Worm (Caenorhabditis elegans) whole organism, L2 larva: Measurements from ENCODE around the gene gstk-1.

ENCODE experiments used
- C34F6.9 ChIP-seq: fragments of 150-350 bp; optimal IDR thresholded peaks from 2 replicates; lab custom pipeline; 2014; ENCODE audit warnings: missing biosample characterization, missing genetic modification characterization
- F13H6.1 ChIP-seq: sonication (generic microtip); optimal IDR thresholded peaks from 2 replicates; lab custom pipeline; 2016; ENCODE audit warnings: missing genetic modification characterization, missing compliant biosample characterization
- R02D3.7 ChIP-seq: fragments of 150-350 bp; optimal IDR thresholded peaks from 2 replicates; lab custom pipeline; 2014; ENCODE audit warnings: missing biosample characterization, missing genetic modification characterization
- Y55F3AM.14 ChIP-seq: fragments of 200-800 bp; sonication (Bioruptor generic); optimal IDR thresholded peaks from 2 replicates; lab custom pipeline; 2018; ENCODE audit warnings: mild to moderate bottlenecking, missing genetic modification characterization, missing compliant biosample characterization
- ZK546.5 ChIP-seq: sonication (generic microtip); optimal IDR thresholded peaks from 2 replicates; lab custom pipeline; 2017; ENCODE audit warnings: missing biosample characterization, missing genetic modification characterization
- alr-1 ChIP-seq: fragments of 150-350 bp; optimal IDR thresholded peaks from 2 replicates; lab custom pipeline; 2014; ENCODE audit warnings: missing biosample characterization, missing genetic modification characterization
- aly-2 ChIP-seq: fragments of 150-350 bp; optimal IDR thresholded peaks from 2 replicates; lab custom pipeline; 2014; ENCODE audit warnings: missing biosample characterization, missing genetic modification characterization
- ama-1 ChIP-seq: fragments of 150-350 bp; optimal IDR thresholded peaks from 2 replicates; lab custom pipeline; 2018; ENCODE audit warnings: inconsistent platforms
- blmp-1 ChIP-seq: sonication (generic microtip); optimal IDR thresholded peaks from 2 replicates; lab custom pipeline; 2017; ENCODE audit warnings: missing genetic modification characterization, mild to moderate bottlenecking, missing compliant biosample characterization, antibody characterized with exemption, moderate library complexity; ENCODE audit not compliant: insufficient read depth
- ceh-16 ChIP-seq: fragments of 150-350 bp; optimal IDR thresholded peaks from 2 replicates; lab custom pipeline; 2014; ENCODE audit warnings: missing biosample characterization, missing genetic modification characterization
- ceh-82 ChIP-seq: fragments of 150-350 bp; optimal IDR thresholded peaks from 2 replicates; lab custom pipeline; 2014; ENCODE audit warnings: missing biosample characterization, missing genetic modification characterization
- crh-2 ChIP-seq: sonication (generic microtip); optimal IDR thresholded peaks from 2 replicates; lab custom pipeline; 2017; ENCODE audit warnings: missing biosample characterization, missing genetic modification characterization
- dmd-4 ChIP-seq: sonication (generic microtip); optimal IDR thresholded peaks from 2 replicates; lab custom pipeline; 2017; ENCODE audit warnings: missing biosample characterization, missing genetic modification characterization
- egl-27 ChIP-seq: sonication (generic microtip); optimal IDR thresholded peaks from 3 replicates; lab custom pipeline; 2017; ENCODE audit warnings: missing biosample characterization, missing genetic modification reagents, missing genetic modification characterization
- elt-1 ChIP-seq: fragments of 150-350 bp; optimal IDR thresholded peaks from 2 replicates; lab custom pipeline; 2014; ENCODE audit warnings: missing biosample characterization, missing genetic modification characterization
- elt-3 ChIP-seq: sonication (generic microtip); optimal IDR thresholded peaks from 2 replicates; lab custom pipeline; 2017; ENCODE audit warnings: missing biosample characterization, missing genetic modification characterization
- fos-1 ChIP-seq: fragments of 150-350 bp; optimal IDR thresholded peaks from 2 replicates; lab custom pipeline; 2014; ENCODE audit warnings: missing biosample characterization, missing genetic modification characterization
- gmeb-1 ChIP-seq: fragments of 150-350 bp; optimal IDR thresholded peaks from 2 replicates; lab custom pipeline; 2014; ENCODE audit warnings: missing biosample characterization, missing genetic modification characterization
- lin-11 ChIP-seq: fragments of 150-350 bp; sonication (generic microtip); optimal IDR thresholded peaks from 2 replicates; lab custom pipeline; 2014; ENCODE audit warnings: missing biosample characterization, missing genetic modification characterization, inconsistent platforms, mixed read lengths
- lin-13 ChIP-seq: fragments of 150-350 bp; optimal IDR thresholded peaks from 2 replicates; lab custom pipeline; 2014; ENCODE audit warnings: missing biosample characterization, missing genetic modification reagents, missing genetic modification characterization
- lin-39 ChIP-seq: fragments of 150-350 bp; optimal IDR thresholded peaks from 2 replicates; lab custom pipeline; 2014; ENCODE audit warnings: missing biosample characterization, missing genetic modification reagents, missing genetic modification characterization
- lsy-2 ChIP-seq, 2 experiments: fragments of 150-350 bp in 1 of 2; sonication (generic microtip) in 1 of 2; optimal IDR thresholded peaks; 2 replicates each; lab custom pipeline; 2014 to 2017; ENCODE audit warnings: missing biosample characterization in 2 of 2, missing genetic modification characterization in 2 of 2
- mab-5 ChIP-seq: fragments of 150-350 bp; optimal IDR thresholded peaks from 2 replicates; lab custom pipeline; 2014; ENCODE audit warnings: missing biosample characterization, missing genetic modification characterization
- mbf-1 ChIP-seq: sonication (generic microtip); optimal IDR thresholded peaks from 2 replicates; lab custom pipeline; 2017; ENCODE audit warnings: missing biosample characterization, missing genetic modification characterization
- mdl-1 ChIP-seq, 2 experiments: fragments of 150-350 bp in 1 of 2; sonication (generic microtip) in 1 of 2; optimal IDR thresholded peaks; 2 replicates each; lab custom pipeline; 2017; ENCODE audit warnings: missing biosample characterization in 2 of 2, missing genetic modification characterization in 2 of 2
- nhr-10 ChIP-seq: sonication (generic microtip); optimal IDR thresholded peaks from 2 replicates; lab custom pipeline; 2017; ENCODE audit warnings: missing biosample characterization, missing genetic modification characterization
- nhr-11 ChIP-seq: fragments of 150-350 bp; optimal IDR thresholded peaks from 2 replicates; lab custom pipeline; 2014; ENCODE audit warnings: missing biosample characterization, missing genetic modification characterization
- nhr-12 ChIP-seq: fragments of 150-350 bp; optimal IDR thresholded peaks from 2 replicates; lab custom pipeline; 2014; ENCODE audit warnings: missing biosample characterization, missing genetic modification characterization
- nhr-129 ChIP-seq: fragments of 150-350 bp; optimal IDR thresholded peaks from 2 replicates; lab custom pipeline; 2014; ENCODE audit warnings: missing biosample characterization, missing genetic modification characterization
- nhr-21 ChIP-seq: fragments of 150-350 bp; optimal IDR thresholded peaks from 2 replicates; lab custom pipeline; 2014; ENCODE audit warnings: missing biosample characterization, missing genetic modification characterization
- nhr-23 ChIP-seq: fragments of 150-350 bp; optimal IDR thresholded peaks from 2 replicates; lab custom pipeline; 2014; ENCODE audit warnings: missing biosample characterization, missing genetic modification reagents, missing genetic modification characterization
- nhr-237 ChIP-seq: fragments of 150-350 bp; optimal IDR thresholded peaks from 2 replicates; lab custom pipeline; 2014; ENCODE audit warnings: missing biosample characterization, missing genetic modification characterization
- nhr-25 ChIP-seq: fragments of 150-350 bp; sonication (generic microtip); optimal IDR thresholded peaks from 3 replicates; lab custom pipeline; 2014; ENCODE audit warnings: missing biosample characterization, missing genetic modification characterization
- nhr-6 ChIP-seq: fragments of 150-350 bp; optimal IDR thresholded peaks from 2 replicates; lab custom pipeline; 2014; ENCODE audit warnings: missing biosample characterization, missing genetic modification characterization
- nhr-77 ChIP-seq: fragments of 150-350 bp; optimal IDR thresholded peaks from 2 replicates; lab custom pipeline; 2014; ENCODE audit warnings: missing biosample characterization, missing genetic modification characterization
- peb-1 ChIP-seq: fragments of 150-350 bp; optimal IDR thresholded peaks from 2 replicates; lab custom pipeline; 2014; ENCODE audit warnings: missing biosample characterization, missing genetic modification characterization
- sem-4 ChIP-seq: fragments of 150-350 bp; optimal IDR thresholded peaks from 2 replicates; lab custom pipeline; 2014; ENCODE audit warnings: missing biosample characterization, missing genetic modification reagents, missing genetic modification characterization
- skn-1 ChIP-seq: sonication (generic microtip); optimal IDR thresholded peaks from 2 replicates; lab custom pipeline; 2017; ENCODE audit warnings: missing biosample characterization, missing genetic modification characterization
- sma-3 ChIP-seq: sonication (generic microtip); optimal IDR thresholded peaks from 2 replicates; lab custom pipeline; 2016; ENCODE audit warnings: missing genetic modification reagents, missing genetic modification characterization, missing compliant biosample characterization
- sma-9 ChIP-seq, 2 experiments: fragments of 150-350 bp in 1 of 2; sonication (generic microtip) in 1 of 2; optimal IDR thresholded peaks; 2 replicates each; lab custom pipeline; 2014 to 2016; ENCODE audit warnings: missing genetic modification characterization in 2 of 2, mild to moderate bottlenecking in 1 of 2, missing biosample characterization in 1 of 2, missing compliant biosample characterization in 1 of 2, missing genetic modification reagents in 1 of 2, moderate library complexity in 1 of 2
- snpc-4 ChIP-seq: fragments of 150-350 bp; optimal IDR thresholded peaks from 2 replicates; lab custom pipeline; 2014; ENCODE audit warnings: missing biosample characterization, missing genetic modification characterization
- unc-39 ChIP-seq: fragments of 150-350 bp; optimal IDR thresholded peaks from 2 replicates; lab custom pipeline; 2014; ENCODE audit warnings: missing biosample characterization, missing genetic modification characterization
- unc-55 ChIP-seq: fragments of 150-350 bp; sonication (generic microtip); optimal IDR thresholded peaks from 3 replicates; lab custom pipeline; 2014; ENCODE audit warnings: missing biosample characterization, missing genetic modification reagents, missing genetic modification characterization
- unc-62 ChIP-seq: fragments of 150-350 bp; optimal IDR thresholded peaks from 2 replicates; lab custom pipeline; 2014; ENCODE audit warnings: missing biosample characterization, missing genetic modification reagents, missing genetic modification characterization
- zag-1 ChIP-seq: fragments of 150-350 bp; optimal IDR thresholded peaks from 2 replicates; lab custom pipeline; 2014; ENCODE audit warnings: missing biosample characterization, missing genetic modification characterization
- ztf-1 ChIP-seq: fragments of 200-800 bp; sonication (Bioruptor generic); conservative IDR thresholded peaks from 2 replicates; pipeline ENCODE4 v1.3.6; 2022; ENCODE audit warnings: missing genetic modification characterization, missing compliant biosample characterization
- ztf-11 ChIP-seq: sonication (generic microtip); optimal IDR thresholded peaks from 2 replicates; lab custom pipeline; 2017; ENCODE audit warnings: missing biosample characterization, missing genetic modification characterization
- ztf-4 ChIP-seq: fragments of 150-350 bp; optimal IDR thresholded peaks from 2 replicates; lab custom pipeline; 2014; ENCODE audit warnings: missing biosample characterization, missing genetic modification characterization

gstk-1 gene

DNA sequence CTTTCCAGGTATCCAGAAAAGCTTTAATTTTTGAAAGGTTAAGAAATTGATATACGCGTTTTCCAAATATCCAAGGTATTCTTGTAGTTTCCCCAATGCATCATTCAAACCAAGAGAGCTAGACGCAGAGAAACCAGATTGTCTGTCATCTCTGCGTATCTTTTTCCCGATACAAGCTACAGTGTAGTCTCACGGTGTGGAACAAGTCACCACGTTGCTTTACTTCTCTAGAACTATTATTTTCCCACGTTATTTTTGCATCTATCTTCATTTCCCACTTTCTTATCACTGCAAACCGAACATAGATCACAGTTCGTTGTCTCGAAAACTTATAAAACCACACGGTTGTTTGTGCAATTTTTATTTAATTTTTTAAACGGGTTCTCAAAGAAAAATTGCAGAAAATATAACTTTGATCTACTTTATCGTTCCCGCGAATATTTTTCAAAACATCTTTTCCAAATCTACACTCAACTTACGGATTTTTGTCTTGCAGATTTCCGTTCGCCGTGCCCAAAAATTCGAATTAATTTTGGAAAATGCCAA, at the start of gene gstk-1:
gstk-1 (plus strand) TSS at position 496 of the 546 bp plus-strand sequence.
- TF ChIP-seq gmeb-1 (tag; lab: Kevin White, UChicago) (no peak), nhr-25 (no peak), nhr-6 (tag; lab: Kevin White, UChicago) (no peak), F13H6.1 (tag; lab: Kevin White, UChicago) (peak; percentile 11), ZK546.5 (tag; lab: Kevin White, UChicago) (no peak), sem-4 (tag; lab: Kevin White, UChicago) (no peak), elt-1 (tag; lab: Kevin White, UChicago) (no peak), skn-1 (tag; lab: Kevin White, UChicago) (no peak), R02D3.7 (tag; lab: Kevin White, UChicago) (no peak), snpc-4 (tag; lab: Kevin White, UChicago) (no peak), peb-1 (tag; lab: Kevin White, UChicago) (no peak), crh-2 (tag; lab: Kevin White, UChicago) (peak; percentile 81), lsy-2 (tag; optimal IDR thresholded peaks at IDR 0.05; lab: Kevin White, UChicago) (peak in 1 of 2 experiments; percentile 35), alr-1 (tag; lab: Kevin White, UChicago) (no peak), ceh-16 (tag; lab: Kevin White, UChicago) (no peak), nhr-237 (tag; lab: Kevin White, UChicago) (no peak), unc-62 (GFP tag; lab: Kevin White, UChicago) (no peak), lin-11 (tag; lab: Kevin White, UChicago) (no peak), mdl-1 (tag; optimal IDR thresholded peaks at IDR 0.05; lab: Kevin White, UChicago) (peak in 1 of 2 experiments; percentile 42), sma-3 (peak; percentile 54), egl-27 (tag; lab: Kevin White, UChicago) (no peak), fos-1 (peak; percentile 44), ztf-1 (GFP tag; lab: Robert Waterston, UW) (no peak), nhr-12 (tag; lab: Kevin White, UChicago) (no peak), ceh-82 (tag; lab: Kevin White, UChicago) (no peak), sma-9 (GFP tag; optimal IDR thresholded peaks at IDR 0.05; lab: Kevin White, UChicago) (peak; percentile 89), sma-9 (tag; optimal IDR thresholded peaks at IDR 0.05; lab: Kevin White, UChicago) (no peak), Y55F3AM.14 (no peak), nhr-129 (tag; lab: Kevin White, UChicago) (no peak), nhr-10 (tag; lab: Kevin White, UChicago) (no peak), C34F6.9 (tag; lab: Kevin White, UChicago) (no peak), unc-55 (GFP tag; lab: Kevin White, UChicago) (no peak), nhr-23 (tag; lab: Kevin White, UChicago) (no peak), lin-13 (GFP tag; lab: Kevin White, UChicago) (peak; percentile 82), ztf-4 (tag; lab: Kevin White, UChicago) (no peak), elt-3 (tag; lab: Kevin White, UChicago) (no peak), lin-39 (tag; lab: Kevin White, UChicago) (no peak), mab-5 (no peak), unc-39 (no peak), dmd-4 (tag; lab: Kevin White, UChicago) (no peak), nhr-21 (tag; lab: Kevin White, UChicago) (peak; percentile 59), nhr-11 (no peak), mbf-1 (tag; lab: Kevin White, UChicago) (no peak), ama-1 (lab: Kevin White, UChicago) (no peak), ztf-11 (tag; lab: Kevin White, UChicago) (no peak), zag-1 (no peak), nhr-77 (tag; lab: Kevin White, UChicago) (no peak), aly-2 (tag; lab: Kevin White, UChicago) (no peak), blmp-1 (tag; lab: Kevin White, UChicago) (peak; percentile 25)
